Worm (Caenorhabditis elegans): ENCODE measurements around the gene F18C5.10.

- TF ChIP-seq aly-2 (tag; optimal IDR thresholded peaks at IDR 0.05), result no peak
- TF ChIP-seq snpc-4 (tag; optimal IDR thresholded peaks at IDR 0.05), result no peak
- no peak for TF ChIP-seq ZK546.5 (tag; optimal IDR thresholded peaks at IDR 0.05)
- TF ChIP-seq nhr-237 (tag; optimal IDR thresholded peaks at IDR 0.05), result no peak
- TF ChIP-seq nhr-21 (tag; optimal IDR thresholded peaks at IDR 0.05), result no peak
- TF ChIP-seq peb-1 (tag; optimal IDR thresholded peaks at IDR 0.05), result no peak
- no peak for TF ChIP-seq ztf-11 (tag; optimal IDR thresholded peaks at IDR 0.05)
- no peak for TF ChIP-seq nhr-10 (tag; optimal IDR thresholded peaks at IDR 0.05)
- TF ChIP-seq F13H6.1 (tag; optimal IDR thresholded peaks at IDR 0.05), result no peak
- TF ChIP-seq ama-1 (optimal IDR thresholded peaks at IDR 0.05), result no peak
- no peak for TF ChIP-seq crh-2 (tag; optimal IDR thresholded peaks at IDR 0.05)
- TF ChIP-seq nhr-25 (tag; optimal IDR thresholded peaks at IDR 0.05), result no peak
- TF ChIP-seq skn-1 (tag; optimal IDR thresholded peaks at IDR 0.05), result no peak
- TF ChIP-seq elt-3 (tag; optimal IDR thresholded peaks at IDR 0.05), result no peak
Measured at ce11 chrII:6591000-6591399, 29.8 kb upstream of the F18C5.10 start.

Data from whole organism, L2 larva.